Worm (Caenorhabditis elegans): ENCODE results near the gene B0281.3.

B0281.3 gene

DNA sequence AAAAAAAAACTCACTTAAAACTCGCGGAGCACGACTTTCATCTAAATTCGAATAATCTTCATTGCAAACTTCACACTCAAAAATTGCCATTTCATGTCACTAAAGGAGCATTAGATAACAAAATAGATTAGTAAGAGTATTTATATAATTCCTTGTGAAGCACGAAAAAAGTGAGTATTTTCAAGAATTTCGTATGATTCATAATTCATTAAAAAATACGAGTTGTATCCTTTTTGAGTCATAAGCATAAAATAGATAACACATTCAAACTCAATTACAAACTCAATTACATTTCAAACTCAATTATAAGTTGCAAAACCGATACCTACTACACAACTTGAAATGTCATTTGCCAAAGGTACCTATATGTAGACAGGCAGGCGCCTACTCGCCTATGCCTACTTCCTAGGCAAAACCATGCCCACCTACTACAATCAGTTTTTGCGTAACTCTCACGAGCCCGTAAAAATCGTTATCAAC, 22.2 kb downstream of the B0281.3 start, which contains the start of the genes ZK1240.8 and ZK1240.1:
Gene ZK1240.8 (minus strand): TSS at position 101 of the 480 bp plus-strand sequence.
Gene ZK1240.1 (plus strand): TSS at position 430 of the 480 bp plus-strand sequence.
- TF ChIP-seq zip-5 (tag; optimal IDR thresholded peaks at IDR 0.05) (no peak), hlh-6 (tag; optimal IDR thresholded peaks at IDR 0.05) (no peak), pros-1 (tag; optimal IDR thresholded peaks at IDR 0.05) (no peak), pqm-1 (tag; optimal IDR thresholded peaks at IDR 0.05) (no peak), pat-9 (tag; optimal IDR thresholded peaks at IDR 0.05) (no peak), hlh-15 (tag; optimal IDR thresholded peaks at IDR 0.05) (no peak), mec-3 (tag; optimal IDR thresholded peaks at IDR 0.05; ENCODE audit: borderline replicate concordance) (no peak), nhr-232 (tag; optimal IDR thresholded peaks at IDR 0.05) (no peak), unc-3 (GFP tag; conservative IDR thresholded peaks at IDR 0.05) (no peak), unc-3 (tag; optimal IDR thresholded peaks at IDR 0.05) (no peak), K09A11.1 (tag; optimal IDR thresholded peaks at IDR 0.05; ENCODE audit: insufficient read depth) (no peak), lim-6 (tag; optimal IDR thresholded peaks at IDR 0.05) (no peak), fkh-10 (GFP tag; optimal IDR thresholded peaks at IDR 0.05) (no peak), ceh-18 (tag; optimal IDR thresholded peaks at IDR 0.05) (no peak), odd-2 (tag; optimal IDR thresholded peaks at IDR 0.05) (no peak)

DNA sequence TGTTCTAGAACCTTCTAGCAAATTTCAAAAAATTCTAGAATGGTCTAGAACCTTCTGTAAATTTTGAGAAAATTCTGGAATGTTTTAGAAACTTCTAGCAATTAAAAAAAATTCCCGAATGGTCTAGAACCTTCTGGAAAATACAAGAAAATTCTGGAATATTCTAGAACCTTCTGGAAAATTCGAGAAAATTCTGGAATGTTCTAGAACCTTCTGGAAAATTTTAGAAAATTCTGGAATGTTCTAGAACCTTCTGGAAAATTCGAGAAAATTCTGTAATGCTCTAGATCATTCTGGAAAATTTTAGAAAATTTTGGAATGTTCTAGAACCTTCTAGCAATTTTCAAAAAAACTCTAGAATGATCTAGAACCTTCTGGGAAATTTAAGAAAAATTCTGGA, 23.6 kb downstream of the B0281.3 start:
- TF ChIP-seq ceh-31 (tag; optimal IDR thresholded peaks at IDR 0.05) = no peak
- no peak for TF ChIP-seq Y22D7AL.16 (tag; optimal IDR thresholded peaks at IDR 0.05)
- TF ChIP-seq ceh-14 (tag; optimal IDR thresholded peaks at IDR 0.05) = no peak
- no peak for TF ChIP-seq ref-2 (tag; optimal IDR thresholded peaks at IDR 0.05)
- no peak for TF ChIP-seq hlh-13 (GFP tag; optimal IDR thresholded peaks at IDR 0.05)
- no peak for TF ChIP-seq F13H6.1 (tag; optimal IDR thresholded peaks at IDR 0.05)
- no peak for TF ChIP-seq lim-6 (tag; optimal IDR thresholded peaks at IDR 0.05)
- no peak for TF ChIP-seq pax-1 (tag; optimal IDR thresholded peaks at IDR 0.05)
- no peak for TF ChIP-seq ceh-6 (GFP tag; optimal IDR thresholded peaks at IDR 0.05)

DNA sequence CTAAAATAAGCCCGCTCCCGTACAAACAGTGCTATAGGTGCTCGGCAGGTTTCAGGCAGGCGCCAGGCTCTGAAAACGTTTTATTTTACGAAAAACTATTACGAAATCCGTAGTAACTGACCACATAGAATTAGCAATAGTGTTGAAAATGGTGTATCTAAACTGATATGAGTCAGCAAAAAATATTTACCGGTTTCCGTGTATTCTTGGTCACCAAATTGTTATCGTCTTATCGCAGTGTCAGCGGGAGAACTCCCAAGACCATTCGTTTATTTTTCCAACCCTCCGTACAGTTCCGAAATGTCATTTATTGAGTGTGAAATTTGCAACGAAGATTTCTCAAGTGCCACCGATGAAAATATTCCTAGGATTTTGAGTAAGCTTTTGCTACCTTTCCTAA, 25.4 kb downstream of the B0281.3 start, which contains the start of gene F43C11.8:
Gene F43C11.8 (plus strand): TSS at position 301 of the 400 bp plus-strand sequence.
- TF ChIP-seq unc-86 (tag; optimal IDR thresholded peaks at IDR 0.05) (no peak), ceh-24 (tag; optimal IDR thresholded peaks at IDR 0.05) (no peak), pha-4 (tag; optimal IDR thresholded peaks at IDR 0.05) (no peak)

- TF ChIP-seq hlh-6 (tag; optimal IDR thresholded peaks at IDR 0.05) (no peak), fax-1 (tag; optimal IDR thresholded peaks at IDR 0.05) (no peak), unc-86 (tag; optimal IDR thresholded peaks at IDR 0.05) (no peak), ama-1 (optimal IDR thresholded peaks at IDR 0.05) (no peak), lin-11 (tag; optimal IDR thresholded peaks at IDR 0.05) (no peak), unc-42 (tag; optimal IDR thresholded peaks at IDR 0.05) (no peak), ahr-1 (tag; optimal IDR thresholded peaks at IDR 0.05) (no peak), K02D7.2 (tag; optimal IDR thresholded peaks at IDR 0.05) (no peak), hlh-30 (tag; optimal IDR thresholded peaks at IDR 0.05; ENCODE audit: insufficient read depth) (no peak)
Measured at ce11 chrII:2335572-2335971, 28.7 kb downstream of the B0281.3 start, which contains the start of gene F43C11.7. TSS of gene F43C11.7 (plus strand) at chrII:2335897.

DNA sequence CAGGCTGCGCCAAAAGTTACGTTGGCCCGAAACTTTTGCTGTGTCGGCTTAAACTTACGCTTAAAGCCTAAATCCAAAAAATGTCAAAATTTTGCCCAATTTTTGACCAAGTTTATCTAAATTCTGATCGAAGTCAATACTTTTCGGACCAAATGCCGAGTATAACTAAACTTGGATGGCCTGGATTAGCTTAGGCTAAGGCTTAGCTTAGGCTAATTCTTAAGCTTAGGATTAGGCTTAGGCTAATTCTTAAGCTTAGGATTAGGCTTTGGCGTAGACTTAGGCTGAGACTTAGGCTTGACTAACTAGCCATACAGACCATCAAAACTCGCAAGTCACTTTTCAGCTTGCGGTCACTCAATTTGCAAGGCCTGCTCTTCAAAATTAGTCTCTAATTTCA, 29.3 kb downstream of the B0281.3 start:
- TF ChIP-seq lin-11 (tag; optimal IDR thresholded peaks at IDR 0.05) = no peak
- no peak for TF ChIP-seq nhr-11 (tag; optimal IDR thresholded peaks at IDR 0.05)
- TF ChIP-seq eyg-1 (tag; optimal IDR thresholded peaks at IDR 0.05) = no peak
- TF ChIP-seq unc-86 (tag; optimal IDR thresholded peaks at IDR 0.05) = no peak
- no peak for TF ChIP-seq unc-3 (GFP tag; conservative IDR thresholded peaks at IDR 0.05)
- no peak for TF ChIP-seq unc-3 (tag; optimal IDR thresholded peaks at IDR 0.05)
- no peak for TF ChIP-seq ceh-34 (tag; optimal IDR thresholded peaks at IDR 0.05)
- TF ChIP-seq dve-1 (tag; optimal IDR thresholded peaks at IDR 0.05) = peak; percentile 60

Data from whole organism, late embryonic.